Fruit fly (Drosophila melanogaster) whole organism, prepupa: ENCODE results near the gene Mcm2.

Experiments
- CG11762 ChIP-seq: fragments of 200-800 bp; sonication (Bioruptor generic); optimal IDR thresholded peaks from 3 replicates; lab custom pipeline; 2016; ENCODE audit warnings: missing biosample characterization, missing genetic modification characterization; ENCODE audit not compliant: insufficient read depth
- CG11902 ChIP-seq: fragments of 200-800 bp; sonication (Bioruptor generic); optimal IDR thresholded peaks from 3 replicates; lab custom pipeline; 2016; ENCODE audit warnings: missing biosample characterization, missing genetic modification characterization
- CG16779 ChIP-seq: fragments of 200-800 bp; sonication (Bioruptor generic); optimal IDR thresholded peaks from 3 replicates; lab custom pipeline; 2017; ENCODE audit warnings: missing biosample characterization, mild to moderate bottlenecking, missing genetic modification characterization
- CG6808 ChIP-seq: fragments of 200-800 bp; sonication (Bioruptor generic); optimal IDR thresholded peaks from 3 replicates; lab custom pipeline; 2017; ENCODE audit warnings: missing biosample characterization, missing genetic modification characterization, mild to moderate bottlenecking, moderate library complexity, missing genetic modification reagents
- CG6854 ChIP-seq: fragments of 200-800 bp; sonication (Bioruptor generic); optimal IDR thresholded peaks from 2 replicates; lab custom pipeline; 2017; ENCODE audit warnings: missing biosample characterization, mild to moderate bottlenecking, missing genetic modification characterization
- CG9139 ChIP-seq: fragments of 200-800 bp; sonication (Bioruptor generic); optimal IDR thresholded peaks from 3 replicates; lab custom pipeline; 2017; ENCODE audit warnings: missing biosample characterization, mild to moderate bottlenecking, missing genetic modification characterization
- Gug ChIP-seq: fragments of 200-800 bp; sonication (Bioruptor generic); IDR thresholded peaks from 2 replicates; pipeline ENCODE4 v1.3.6; 2022; ENCODE audit warnings: missing biosample characterization, missing genetic modification characterization
- Hr39 ChIP-seq: fragments of 200-800 bp; sonication (Bioruptor generic); optimal IDR thresholded peaks from 2 replicates; lab custom pipeline; 2016; ENCODE audit warnings: missing biosample characterization, missing genetic modification characterization
- Lpt ChIP-seq: fragments of 200-800 bp; sonication (Bioruptor generic); optimal IDR thresholded peaks from 3 replicates; lab custom pipeline; 2016; ENCODE audit warnings: missing biosample characterization, missing genetic modification characterization
- Met ChIP-seq: fragments of 200-800 bp; sonication (Bioruptor generic); optimal IDR thresholded peaks from 3 replicates; lab custom pipeline; 2016; ENCODE audit warnings: missing biosample characterization, missing genetic modification characterization
- OdsH ChIP-seq: fragments of 200-800 bp; sonication (Bioruptor generic); optimal IDR thresholded peaks from 3 replicates; lab custom pipeline; 2016; ENCODE audit warnings: missing biosample characterization, missing genetic modification characterization
- net ChIP-seq: fragments of 200-800 bp; sonication (Bioruptor generic); optimal IDR thresholded peaks from 3 replicates; lab custom pipeline; 2016; ENCODE audit warnings: missing biosample characterization, missing genetic modification characterization

- no peak for TF ChIP-seq Lpt (GFP tag; lab: Kevin White, UChicago)
- TF ChIP-seq Gug (GFP tag; lab: Robert Waterston, UW): no peak
- no peak for TF ChIP-seq net (GFP tag; lab: Kevin White, UChicago)
- no peak for TF ChIP-seq Hr39 (GFP tag; lab: Kevin White, UChicago)
- no peak for TF ChIP-seq CG11902 (GFP tag; lab: Kevin White, UChicago)
- no peak for TF ChIP-seq OdsH
- no peak for TF ChIP-seq Met (GFP tag; lab: Kevin White, UChicago)
- no peak for TF ChIP-seq CG6808 (GFP tag; lab: Kevin White, UChicago)
- TF ChIP-seq CG16779 (tag; lab: Kevin White, UChicago): no peak
- TF ChIP-seq CG11762 (GFP tag; lab: Kevin White, UChicago): no peak
- TF ChIP-seq CG6854 (GFP tag; lab: Kevin White, UChicago): no peak
- no peak for TF ChIP-seq CG9139 (GFP tag; lab: Kevin White, UChicago)
Measured at dm6 chr3R:8312037-8312436, 47.3 kb downstream of the Mcm2 start, which contains the start of the genes CG11694 and CG11698.
